Worm (Caenorhabditis elegans) whole organism, L1 larva: ENCODE results near the gene vha-19.

Experiments
- ces-1 ChIP-seq: fragments of 150-350 bp; optimal IDR thresholded peaks from 2 replicates; lab custom pipeline; 2014; ENCODE audit warnings: missing biosample characterization, missing genetic modification reagents, missing genetic modification characterization
- elt-2 ChIP-seq: sonication (generic microtip); optimal IDR thresholded peaks from 2 replicates; lab custom pipeline; 2016; ENCODE audit warnings: missing genetic modification characterization, mild to moderate bottlenecking, inconsistent platforms, missing compliant biosample characterization, missing genetic modification reagents
- pag-3 ChIP-seq: sonication (generic microtip); optimal IDR thresholded peaks from 2 replicates; lab custom pipeline; 2017; ENCODE audit warnings: missing genetic modification characterization, mild to moderate bottlenecking, missing compliant biosample characterization, antibody characterized with exemption, borderline replicate concordance; ENCODE audit not compliant: insufficient read depth

DNA sequence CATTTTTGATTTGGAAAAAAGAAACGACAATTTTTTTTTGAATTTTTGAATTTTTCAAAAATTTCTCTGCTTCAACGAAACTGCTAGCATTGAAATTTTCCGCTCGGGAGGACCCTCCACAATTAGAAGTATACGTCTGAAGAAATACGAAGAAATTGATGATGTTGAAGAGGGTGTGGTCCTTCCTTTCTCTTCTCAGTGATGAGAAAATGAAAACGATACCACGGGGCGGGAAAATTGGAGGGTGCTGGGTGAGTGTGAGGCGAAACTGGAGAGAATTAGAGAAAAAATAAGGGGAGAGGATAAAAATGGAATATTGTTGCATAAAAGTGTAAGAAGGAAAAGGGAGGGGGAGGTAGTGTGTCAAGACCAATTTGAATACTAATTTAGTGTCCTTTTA lies 17.0 kb upstream of the vha-19 start:
- TF ChIP-seq pag-3, result no peak
- TF ChIP-seq ces-1 (GFP tag; lab: Kevin White, UChicago), result no peak
- TF ChIP-seq elt-2 (tag; lab: Kevin White, UChicago), result no peak
